Fruit fly (Drosophila melanogaster): Measurements from ENCODE around the gene Orct.

DNA sequence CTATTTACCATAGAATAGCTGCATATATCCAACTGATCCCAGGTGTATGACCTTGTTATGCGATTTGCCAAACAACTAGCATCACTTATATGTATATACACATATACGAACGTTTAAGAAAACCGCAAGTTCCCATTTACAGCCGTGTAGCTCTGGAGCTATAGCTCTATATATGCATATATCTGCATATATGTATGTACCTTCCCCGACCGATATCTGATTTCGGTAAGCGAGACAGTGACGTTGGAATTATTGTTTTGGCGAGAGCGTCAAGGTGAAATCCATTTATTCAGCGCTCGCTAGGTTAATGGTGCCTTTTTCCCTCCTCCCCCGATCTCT, 16.1 kb upstream of the Orct start:
- no peak for TF ChIP-seq CG8478 (optimal IDR thresholded peaks at IDR 0.05)
- TF ChIP-seq CTCF (optimal IDR thresholded peaks at IDR 0.05), result no peak

All from S2 (cell line).